Worm (Caenorhabditis elegans) whole organism, late embryonic: ENCODE results near the gene C07H4.1.

Experiments used
- ama-1 ChIP-seq: fragments of 150-350 bp; optimal IDR thresholded peaks from 2 replicates; lab custom pipeline; 2014
- ceh-2 ChIP-seq: sonication (generic microtip); optimal IDR thresholded peaks from 2 replicates; lab custom pipeline; 2016; ENCODE audit warnings: missing genotype, missing genetic modification characterization, missing compliant biosample characterization
- ceh-9 ChIP-seq: sonication (generic microtip); optimal IDR thresholded peaks from 2 replicates; lab custom pipeline; 2016; ENCODE audit warnings: mild to moderate bottlenecking, missing genetic modification characterization, inconsistent platforms, missing compliant biosample characterization
- elt-2 ChIP-seq: sonication (generic microtip); optimal IDR thresholded peaks from 2 replicates; lab custom pipeline; 2016; ENCODE audit warnings: missing genetic modification reagents, missing genetic modification characterization, missing compliant biosample characterization
- madf-2 ChIP-seq: sonication (generic microtip); optimal IDR thresholded peaks from 2 replicates; lab custom pipeline; 2017; ENCODE audit warnings: missing genetic modification characterization, missing compliant biosample characterization
- nfya-1 ChIP-seq: sonication (generic microtip); optimal IDR thresholded peaks from 2 replicates; lab custom pipeline; 2017; ENCODE audit warnings: missing genetic modification characterization, mild to moderate bottlenecking, missing compliant biosample characterization, antibody characterized with exemption, moderate library complexity
- nhr-11 ChIP-seq: fragments of 150-350 bp; optimal IDR thresholded peaks from 2 replicates; lab custom pipeline; 2014; ENCODE audit warnings: missing biosample characterization, missing genetic modification characterization
- pax-1 ChIP-seq: fragments of 150-350 bp; optimal IDR thresholded peaks from 2 replicates; lab custom pipeline; 2014; ENCODE audit warnings: missing biosample characterization, missing genetic modification characterization
- pha-4 ChIP-seq: fragments of 150-350 bp; optimal IDR thresholded peaks from 2 replicates; lab custom pipeline; 2018; ENCODE audit warnings: missing biosample characterization, missing genetic modification reagents, missing genetic modification characterization
- pqm-1 ChIP-seq: sonication (generic microtip); optimal IDR thresholded peaks from 2 replicates; lab custom pipeline; 2016; ENCODE audit warnings: missing genetic modification characterization, missing compliant biosample characterization
- tbx-2 ChIP-seq: sonication (generic microtip); optimal IDR thresholded peaks from 2 replicates; lab custom pipeline; 2016; ENCODE audit warnings: missing genetic modification characterization, missing compliant biosample characterization
- unc-86 ChIP-seq: sonication (generic microtip); optimal IDR thresholded peaks from 2 replicates; lab custom pipeline; 2016; ENCODE audit warnings: missing genetic modification characterization, missing compliant biosample characterization

DNA sequence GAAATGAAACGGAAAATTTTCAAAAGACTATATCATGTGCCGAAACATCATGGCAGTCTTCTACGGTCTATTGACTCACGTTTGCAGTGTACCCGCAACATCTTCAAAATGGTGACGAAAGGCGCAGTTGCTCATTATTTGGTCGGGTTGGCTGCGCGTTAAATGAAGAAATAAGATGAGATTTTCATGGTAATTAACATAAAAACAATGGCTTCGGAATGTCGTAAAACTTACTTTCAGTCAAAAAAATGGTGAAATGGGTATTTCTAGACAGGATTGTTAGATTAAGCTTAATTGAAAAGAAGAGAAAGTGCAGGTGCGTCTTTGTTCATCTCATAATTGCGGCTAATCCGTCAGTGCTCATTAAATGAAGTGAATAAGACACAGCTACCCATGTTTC lies 39.9 kb downstream of the C07H4.1 start, which contains the start of gene T24B8.7:
- no peak for TF ChIP-seq madf-2 (tag; lab: Kevin White, UChicago)
- TF ChIP-seq elt-2 (tag; lab: Kevin White, UChicago) = no peak
- no peak for TF ChIP-seq tbx-2
- TF ChIP-seq nhr-11 (tag; lab: Kevin White, UChicago) = no peak
- TF ChIP-seq ceh-2 (tag; lab: Kevin White, UChicago) = no peak
- TF ChIP-seq pax-1 (tag; lab: Kevin White, UChicago) = no peak
- TF ChIP-seq unc-86 (tag; lab: Kevin White, UChicago) = no peak
- TF ChIP-seq ama-1 (lab: Kevin White, UChicago) = no peak
- no peak for TF ChIP-seq pqm-1
- TF ChIP-seq pha-4 (tag; lab: Kevin White, UChicago) = no peak
- no peak for TF ChIP-seq ceh-9 (tag; lab: Kevin White, UChicago)
- TF ChIP-seq nfya-1 = no peak
